Fruit fly (Drosophila melanogaster): Measurements from ENCODE around the gene CG7239.
A peak's percentile ranks its signal among the peaks of the same experiment; 100 is the strongest.

The CG7239 gene

dm6 chr2L:5801926-5802325 lies at the start of gene CG7239, which contains the start of gene CG14005:
Gene CG7239 (plus strand): TSS chr2L:5802220.
Gene CG14005 (minus strand): TSS chr2L:5801975.
- no peak for TF ChIP-seq CG8301 (tag; optimal IDR thresholded peaks at IDR 0.05)
- TF ChIP-seq Snoo (tag; optimal IDR thresholded peaks at IDR 0.05), result no peak
- TF ChIP-seq gl (tag; optimal IDR thresholded peaks at IDR 0.05), result no peak
- no peak for TF ChIP-seq EcR (GFP tag; optimal IDR thresholded peaks at IDR 0.05)
- TF ChIP-seq rn (GFP tag; IDR thresholded peaks at IDR 0.05), result no peak
- no peak for TF ChIP-seq CG34367 (tag; optimal IDR thresholded peaks at IDR 0.05)
- TF ChIP-seq CG4496 (GFP tag; IDR thresholded peaks at IDR 0.05), result no peak
- no peak for TF ChIP-seq CG10348 (GFP tag; IDR thresholded peaks at IDR 0.05)
- no peak for TF ChIP-seq CG17806 (tag; optimal IDR thresholded peaks at IDR 0.05)

DNA sequence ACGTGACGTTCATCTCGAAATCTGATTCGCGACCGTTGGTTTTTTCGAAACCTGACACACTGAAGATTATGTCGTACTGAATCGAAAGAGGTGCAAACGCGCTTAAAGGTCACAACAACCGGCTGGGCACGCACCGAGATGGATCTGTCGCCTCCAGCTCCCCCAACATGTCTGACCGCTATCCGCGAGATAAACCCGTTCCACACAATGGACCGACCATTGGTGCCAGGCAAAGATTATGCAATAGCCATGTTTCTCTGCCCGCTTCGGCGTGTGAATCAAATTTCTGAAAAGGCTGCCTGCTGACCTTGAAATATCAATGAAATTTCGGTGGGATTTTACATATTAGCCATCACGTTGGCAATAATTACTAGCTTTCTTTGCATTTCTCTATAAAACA lies 36.9 kb upstream of the CG7239 start:
- TF ChIP-seq EcR (GFP tag; optimal IDR thresholded peaks at IDR 0.05), result peak; percentile 76
- no peak for TF ChIP-seq Pif1B (GFP tag; optimal IDR thresholded peaks at IDR 0.05)
- TF ChIP-seq CG8301 (tag; optimal IDR thresholded peaks at IDR 0.05), result no peak

DNA sequence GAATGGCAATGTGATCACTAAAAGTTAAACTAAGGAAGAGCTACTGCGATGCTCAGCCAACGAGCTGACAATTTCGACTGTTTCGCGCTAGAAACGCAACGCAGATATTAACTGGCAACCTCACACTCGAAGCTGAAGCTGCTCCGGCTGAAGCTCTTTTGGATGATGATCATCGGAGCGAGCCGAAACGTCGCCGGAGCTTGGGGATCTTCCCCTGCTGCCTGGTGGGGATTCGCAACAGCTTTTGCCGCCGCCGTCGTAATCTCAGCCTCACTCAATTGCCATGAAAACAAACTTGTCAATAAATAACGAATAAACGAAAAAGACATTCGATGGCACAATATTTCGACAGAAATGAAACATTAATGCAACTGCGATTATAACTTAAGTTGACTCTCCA lies 36.0 kb upstream of the CG7239 start, which contains the start of gene obst-E:
Gene obst-E, minus strand, starts transcription at position 101 of the 400 bp plus-strand sequence.
- no peak for TF ChIP-seq CG13204 (GFP tag; optimal IDR thresholded peaks at IDR 0.05)
- TF ChIP-seq CG8159 (tag; optimal IDR thresholded peaks at IDR 0.05), result no peak
- TF ChIP-seq Pif1A (GFP tag; optimal IDR thresholded peaks at IDR 0.05), result no peak
- TF ChIP-seq rn (GFP tag; IDR thresholded peaks at IDR 0.05), result no peak
- TF ChIP-seq D1 (tag; optimal IDR thresholded peaks at IDR 0.05), result no peak

dm6 chr2L:5766498-5767008 lies 35.5 kb upstream of the CG7239 start:
- TF ChIP-seq CG17806 (tag; optimal IDR thresholded peaks at IDR 0.05) (no peak), CG10348 (GFP tag; IDR thresholded peaks at IDR 0.05) (no peak), gl (tag; optimal IDR thresholded peaks at IDR 0.05) (no peak), Ets98B (GFP tag; IDR thresholded peaks at IDR 0.05) (no peak), D1 (tag; optimal IDR thresholded peaks at IDR 0.05) (no peak), CG12605 (GFP tag; IDR thresholded peaks at IDR 0.05) (no peak), Pif1A (GFP tag; optimal IDR thresholded peaks at IDR 0.05) (no peak), CG34367 (tag; optimal IDR thresholded peaks at IDR 0.05) (no peak), fd96Ca (GFP tag; IDR thresholded peaks at IDR 0.05) (no peak), CG9948 (tag; optimal IDR thresholded peaks at IDR 0.05) (no peak), Snoo (tag; optimal IDR thresholded peaks at IDR 0.05) (no peak), Pif1B (GFP tag; optimal IDR thresholded peaks at IDR 0.05) (no peak), CG32121 (GFP tag; IDR thresholded peaks at IDR 0.05) (no peak)

DNA sequence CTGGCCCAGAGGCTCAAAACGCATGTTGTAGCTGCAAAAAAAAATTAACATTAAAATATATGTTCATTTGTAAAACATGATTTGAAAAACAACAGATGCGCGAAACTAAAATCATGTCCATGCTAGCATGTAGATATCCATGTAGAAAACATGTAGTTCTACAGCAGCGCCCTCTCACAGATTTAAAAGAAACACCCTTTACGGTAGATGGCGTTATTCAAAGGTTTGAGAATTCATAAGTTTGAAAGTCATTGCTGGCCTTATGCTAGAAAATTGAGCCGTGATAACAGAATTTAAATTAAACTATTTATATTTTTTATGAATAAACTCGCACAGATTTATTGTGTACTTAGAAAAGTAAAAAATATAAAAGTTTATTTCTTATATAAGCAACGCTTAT lies 30.8 kb upstream of the CG7239 start:
- TF ChIP-seq CG10348 (GFP tag; IDR thresholded peaks at IDR 0.05) (no peak), D1 (tag; optimal IDR thresholded peaks at IDR 0.05) (peak; percentile 78)

- TF ChIP-seq Ets98B (GFP tag; IDR thresholded peaks at IDR 0.05), result no peak
- TF ChIP-seq CG17806 (tag; optimal IDR thresholded peaks at IDR 0.05), result no peak
- no peak for TF ChIP-seq gl (tag; optimal IDR thresholded peaks at IDR 0.05)
Observed at dm6 chr2L:5772262-5772661, 29.8 kb upstream of the CG7239 start.

DNA sequence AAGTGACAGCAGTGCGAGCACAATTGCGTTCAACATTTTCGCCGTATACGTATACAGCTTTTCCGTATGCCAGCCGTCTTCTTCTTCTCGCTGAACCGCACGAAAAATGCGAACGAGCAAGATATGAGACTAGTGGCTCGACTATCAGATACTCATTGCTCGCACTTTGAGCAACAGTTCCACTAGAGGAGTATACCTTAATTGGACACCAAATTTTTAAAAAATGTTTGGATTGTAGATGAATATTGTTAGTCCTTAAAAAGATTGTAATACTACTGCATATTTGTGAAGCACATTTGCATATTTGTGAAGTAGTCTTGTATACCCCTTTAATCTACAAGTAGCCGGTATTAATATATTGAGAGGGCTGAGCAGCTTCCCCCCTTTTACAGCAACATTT lies 23.9 kb upstream of the CG7239 start:
- TF ChIP-seq CG9948 (tag; optimal IDR thresholded peaks at IDR 0.05) (peak; percentile 29), rn (GFP tag; IDR thresholded peaks at IDR 0.05) (no peak), EcR (GFP tag; optimal IDR thresholded peaks at IDR 0.05) (no peak), Pif1A (GFP tag; optimal IDR thresholded peaks at IDR 0.05) (peak; percentile 37), CG14655 (GFP tag; optimal IDR thresholded peaks at IDR 0.05) (peak; percentile 47), CG8159 (tag; optimal IDR thresholded peaks at IDR 0.05) (peak; percentile 38), CG32121 (GFP tag; IDR thresholded peaks at IDR 0.05) (no peak), CG12605 (GFP tag; IDR thresholded peaks at IDR 0.05) (0 out of 2 replicates have a peak, but pooled peaks have one; percentile 12), D1 (tag; optimal IDR thresholded peaks at IDR 0.05) (no peak), CG34367 (tag; optimal IDR thresholded peaks at IDR 0.05) (no peak), CG17806 (tag; optimal IDR thresholded peaks at IDR 0.05) (peak; percentile 46), fd96Ca (GFP tag; IDR thresholded peaks at IDR 0.05) (no peak), CG8301 (tag; optimal IDR thresholded peaks at IDR 0.05) (peak; percentile 28), CG13204 (GFP tag; optimal IDR thresholded peaks at IDR 0.05) (no peak), CG15710 (tag; optimal IDR thresholded peaks at IDR 0.05) (peak; percentile 24), Pif1B (GFP tag; optimal IDR thresholded peaks at IDR 0.05) (no peak), gl (tag; optimal IDR thresholded peaks at IDR 0.05) (peak; percentile 16), CG4496 (GFP tag; IDR thresholded peaks at IDR 0.05) (no peak), Snoo (tag; optimal IDR thresholded peaks at IDR 0.05) (no peak), CG10348 (GFP tag; IDR thresholded peaks at IDR 0.05) (no peak), Ets98B (GFP tag; IDR thresholded peaks at IDR 0.05) (no peak)

DNA sequence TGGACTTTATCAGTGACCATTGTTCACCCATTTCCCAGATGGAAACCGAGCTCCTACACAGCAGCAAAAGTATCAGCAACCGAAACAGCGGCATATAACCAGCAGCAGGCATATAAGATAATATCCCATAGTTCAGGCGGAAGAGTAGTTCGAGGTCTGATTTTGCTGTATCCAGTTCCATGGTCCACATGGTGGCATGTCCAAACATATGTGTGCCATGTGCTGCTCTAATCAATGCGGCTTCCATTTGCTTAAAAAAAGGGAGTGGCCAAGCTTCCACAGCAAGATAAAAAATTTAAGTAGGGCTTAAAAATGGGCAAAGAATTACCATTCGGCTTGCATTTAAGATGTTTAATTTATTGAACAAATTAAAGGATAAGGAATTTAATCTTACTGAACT lies 21.3 kb upstream of the CG7239 start:
- no peak for TF ChIP-seq CG32121 (GFP tag; IDR thresholded peaks at IDR 0.05)
- no peak for TF ChIP-seq D1 (tag; optimal IDR thresholded peaks at IDR 0.05)
- TF ChIP-seq fd96Ca (GFP tag; IDR thresholded peaks at IDR 0.05), result no peak
- TF ChIP-seq CG8159 (tag; optimal IDR thresholded peaks at IDR 0.05), result no peak
- TF ChIP-seq CG14655 (GFP tag; optimal IDR thresholded peaks at IDR 0.05), result no peak
- TF ChIP-seq CG4496 (GFP tag; IDR thresholded peaks at IDR 0.05), result no peak
- no peak for TF ChIP-seq rn (GFP tag; IDR thresholded peaks at IDR 0.05)
- TF ChIP-seq CG13204 (GFP tag; optimal IDR thresholded peaks at IDR 0.05), result no peak
- TF ChIP-seq gl (tag; optimal IDR thresholded peaks at IDR 0.05), result no peak
- TF ChIP-seq CG12605 (GFP tag; IDR thresholded peaks at IDR 0.05), result no peak
- no peak for TF ChIP-seq Pif1B (GFP tag; optimal IDR thresholded peaks at IDR 0.05)
- no peak for TF ChIP-seq CG15710 (tag; optimal IDR thresholded peaks at IDR 0.05)
- no peak for TF ChIP-seq CG17806 (tag; optimal IDR thresholded peaks at IDR 0.05)
- TF ChIP-seq CG8301 (tag; optimal IDR thresholded peaks at IDR 0.05), result no peak
- TF ChIP-seq Snoo (tag; optimal IDR thresholded peaks at IDR 0.05), result no peak
- TF ChIP-seq Pif1A (GFP tag; optimal IDR thresholded peaks at IDR 0.05), result no peak
- TF ChIP-seq CG10348 (GFP tag; IDR thresholded peaks at IDR 0.05), result no peak
- no peak for TF ChIP-seq EcR (GFP tag; optimal IDR thresholded peaks at IDR 0.05)
- no peak for TF ChIP-seq CG9948 (tag; optimal IDR thresholded peaks at IDR 0.05)
- no peak for TF ChIP-seq CG34367 (tag; optimal IDR thresholded peaks at IDR 0.05)
